Fruit fly (Drosophila melanogaster): ENCODE measurements around the gene CG12538.

DNA sequence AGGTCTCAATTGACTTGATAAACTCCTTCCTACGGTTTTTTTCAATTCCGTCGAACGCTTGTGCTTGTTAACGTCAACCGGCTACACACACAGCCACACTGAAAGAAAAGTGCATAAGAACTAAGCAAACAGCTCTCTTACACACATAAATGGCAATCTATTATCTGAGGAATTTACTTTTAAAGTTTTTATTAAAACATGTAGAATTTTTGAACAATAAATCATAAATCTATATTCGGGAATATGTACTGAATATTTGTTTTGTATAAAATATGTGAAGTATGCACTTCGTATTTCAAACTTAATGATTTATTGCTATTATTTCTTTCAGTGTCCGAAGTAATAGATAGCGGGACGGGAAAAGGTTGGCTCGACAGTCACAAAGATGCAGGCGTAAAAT, 26.2 kb upstream of the CG12538 start:
- TF ChIP-seq CG8478 (optimal IDR thresholded peaks at IDR 0.05): no peak
- no peak for TF ChIP-seq CTCF (optimal IDR thresholded peaks at IDR 0.05)
